Worm (Caenorhabditis elegans): ENCODE measurements around the gene K09F6.9.
A peak's percentile ranks its signal among the peaks of the same experiment; 100 is the strongest.

DNA sequence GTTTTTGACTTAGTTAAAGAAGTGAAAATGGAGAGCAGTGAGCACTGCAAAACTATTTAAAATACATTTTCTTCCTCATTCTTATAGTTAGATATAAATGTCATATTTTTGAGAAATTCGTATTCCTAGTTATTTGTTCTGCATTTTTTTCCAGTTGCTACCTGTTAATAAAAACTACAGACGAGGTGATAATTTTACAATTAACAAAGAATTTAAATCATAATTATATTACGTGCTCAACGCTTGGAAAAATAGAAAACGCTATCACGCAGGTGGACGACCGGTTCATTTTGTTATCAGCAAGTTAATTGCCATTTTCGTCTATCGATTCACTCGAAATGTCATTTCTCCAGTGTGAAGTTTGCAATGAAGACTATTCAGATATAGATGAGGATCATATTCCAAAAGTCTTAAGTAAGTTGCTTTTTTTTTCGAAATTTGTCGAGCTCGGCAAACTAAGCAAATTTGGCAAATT is 35.4 kb upstream of the K09F6.9 start, which contains the start of the genes ZK1240.5 and ZK1240.9:
- TF ChIP-seq skn-1 (tag; optimal IDR thresholded peaks at IDR 0.05) (no peak), unc-39 (tag; optimal IDR thresholded peaks at IDR 0.05) (no peak), ceh-28 (tag; optimal IDR thresholded peaks at IDR 0.05) (no peak), nhr-237 (tag; optimal IDR thresholded peaks at IDR 0.05) (no peak), lir-3 (tag; optimal IDR thresholded peaks at IDR 0.05) (no peak), pqm-1 (tag; optimal IDR thresholded peaks at IDR 0.05) (peak; percentile 76), nhr-28 (tag; optimal IDR thresholded peaks at IDR 0.05) (peak; percentile 26)

Data from whole organism, L4 larva.